ENCODE assay signal across 1 fruit fly cellular context in genomic region chr3R:11758507-11759184, dm6.
TF ChIP-seq lines count a peak whose summit lies in the region.

No protein-coding gene starts in this region.

TF ChIP-seq in whole organism, embryonic, 481 proteins besides CTCF, POLR2A, EP300 and RAD21 (continued from another document):
- no peak for TF ChIP-seq CG12071 (GFP tag; optimal IDR thresholded peaks at IDR 0.05; lab: Kevin White, UChicago)
- TF ChIP-seq dysf (GFP tag; IDR thresholded peaks at IDR 0.05; lab: Robert Waterston, UW) = no peak
- TF ChIP-seq Dad (GFP tag; optimal IDR thresholded peaks at IDR 0.05; lab: Kevin White, UChicago) = no peak
- peak; percentile 10 for TF ChIP-seq sens (GFP tag; lab: Kevin White, UChicago)
- no peak for TF ChIP-seq ase (GFP tag; IDR thresholded peaks at IDR 0.05; lab: Robert Waterston, UW)
- no peak for TF ChIP-seq Xrp1 (GFP tag; IDR thresholded peaks at IDR 0.05; lab: Robert Waterston, UW)
- peak; percentile 1 for TF ChIP-seq nau (GFP tag; optimal IDR thresholded peaks at IDR 0.05; lab: Kevin White, UChicago)
- peak; percentile 19 for TF ChIP-seq CG13894 (tag; optimal IDR thresholded peaks at IDR 0.05; lab: Kevin White, UChicago)
- peak; percentile 37 for TF ChIP-seq YL-1 (GFP tag; optimal IDR thresholded peaks at IDR 0.05; lab: Kevin White, UChicago)
- TF ChIP-seq CG7556 (GFP tag; optimal IDR thresholded peaks at IDR 0.05; lab: Kevin White, UChicago) = peak; percentile 62
- no peak for TF ChIP-seq Ets65A (GFP tag; lab: Kevin White, UChicago)
- TF ChIP-seq CG10321 (GFP tag; IDR thresholded peaks at IDR 0.05; lab: Robert Waterston, UW) = no peak
- TF ChIP-seq CG8290 (GFP tag; optimal IDR thresholded peaks at IDR 0.05; lab: Kevin White, UChicago) = no peak
- peak in 1 of 2 experiments; percentile 52 for TF ChIP-seq CG8290 (tag; optimal IDR thresholded peaks at IDR 0.05; lab: Kevin White, UChicago)
- TF ChIP-seq kah (GFP tag; optimal IDR thresholded peaks at IDR 0.05; lab: Kevin White, UChicago) = peak; percentile 5
- no peak for TF ChIP-seq NK7.1 (GFP tag; optimal IDR thresholded peaks at IDR 0.05; lab: Kevin White, UChicago)
- TF ChIP-seq CG13775 (GFP tag; optimal IDR thresholded peaks at IDR 0.05; lab: Kevin White, UChicago) = peak; percentile 28
- no peak for TF ChIP-seq knrl (GFP tag; IDR thresholded peaks at IDR 0.05; lab: Robert Waterston, UW; ENCODE audit: partially characterized antibody)
- peak in 1 of 3 experiments; percentile 6 for TF ChIP-seq lola (GFP tag; optimal IDR thresholded peaks at IDR 0.05; lab: Kevin White, UChicago)
- TF ChIP-seq CG9727 (GFP tag; optimal IDR thresholded peaks at IDR 0.05; lab: Kevin White, UChicago) = peak; percentile 25
- no peak for TF ChIP-seq dimm (GFP tag; IDR thresholded peaks at IDR 0.05; lab: Robert Waterston, UW)
- no peak for TF ChIP-seq CG7372 (GFP tag; IDR thresholded peaks at IDR 0.05; lab: Robert Waterston, UW)
- TF ChIP-seq onecut (GFP tag; IDR thresholded peaks at IDR 0.05; lab: Robert Waterston, UW) = peak; percentile 10; the same call in 1 of the 2 replicates
- peak; percentile 19 for TF ChIP-seq sug (tag; optimal IDR thresholded peaks at IDR 0.05; lab: Kevin White, UChicago)
- peak; percentile 61 for TF ChIP-seq CG2678 (tag; optimal IDR thresholded peaks at IDR 0.05; lab: Kevin White, UChicago)
- no peak for TF ChIP-seq croc (GFP tag; conservative IDR thresholded peaks at IDR 0.05; lab: Robert Waterston, UW)
- no peak for TF ChIP-seq CG32772 (GFP tag; IDR thresholded peaks at IDR 0.05; lab: Robert Waterston, UW)
- TF ChIP-seq Nf-YC (tag; optimal IDR thresholded peaks at IDR 0.05; lab: Kevin White, UChicago) = peak; percentile 36
- TF ChIP-seq CG17829 (tag; optimal IDR thresholded peaks at IDR 0.05; lab: Kevin White, UChicago) = peak; percentile 38
- no peak for TF ChIP-seq CG1529 (GFP tag; optimal IDR thresholded peaks at IDR 0.05; lab: Kevin White, UChicago)
- no peak for TF ChIP-seq Bgb (GFP tag; IDR thresholded peaks at IDR 0.05; lab: Robert Waterston, UW; ENCODE audit: partially characterized antibody)
- peak; percentile 20 for TF ChIP-seq sqz (GFP tag; optimal IDR thresholded peaks at IDR 0.05; lab: Kevin White, UChicago)
- TF ChIP-seq Med (GFP tag; lab: Kevin White, UChicago) = peak; percentile 71
- TF ChIP-seq CG13296 (GFP tag; optimal IDR thresholded peaks at IDR 0.05; lab: Kevin White, UChicago) = peak; percentile 29
- TF ChIP-seq tna (GFP tag; IDR thresholded peaks at IDR 0.05; lab: Robert Waterston, UW; ENCODE audit: partially characterized antibody) = no peak
- peak; percentile 26 for TF ChIP-seq CG9437 (GFP tag; optimal IDR thresholded peaks at IDR 0.05; lab: Kevin White, UChicago)
- peak in 1 of 2 experiments; percentile 78 for TF ChIP-seq eve (GFP tag; optimal IDR thresholded peaks at IDR 0.05; lab: Kevin White, UChicago)
- TF ChIP-seq ab (GFP tag; optimal IDR thresholded peaks at IDR 0.05; lab: Kevin White, UChicago) = no peak
- TF ChIP-seq CG4328 (GFP tag; optimal IDR thresholded peaks at IDR 0.05; lab: Kevin White, UChicago) = peak; percentile 46
- peak; percentile 31 for TF ChIP-seq CG7745 (tag; optimal IDR thresholded peaks at IDR 0.05; lab: Kevin White, UChicago)
- TF ChIP-seq toy (GFP tag; IDR thresholded peaks at IDR 0.05; lab: Robert Waterston, UW) = no peak
